Worm (Caenorhabditis elegans) whole organism, L2 larva: ENCODE results near the gene twk-5.

Source experiments
- alr-1 ChIP-seq: fragments of 150-350 bp; optimal IDR thresholded peaks from 2 replicates; lab custom pipeline; 2014; ENCODE audit warnings: missing biosample characterization, missing genetic modification characterization
- ama-1 ChIP-seq: fragments of 150-350 bp; optimal IDR thresholded peaks from 2 replicates; lab custom pipeline; 2018; ENCODE audit warnings: inconsistent platforms
- blmp-1 ChIP-seq: sonication (generic microtip); optimal IDR thresholded peaks from 2 replicates; lab custom pipeline; 2017; ENCODE audit warnings: missing genetic modification characterization, mild to moderate bottlenecking, missing compliant biosample characterization, antibody characterized with exemption, moderate library complexity; ENCODE audit not compliant: insufficient read depth
- ceh-82 ChIP-seq: fragments of 150-350 bp; optimal IDR thresholded peaks from 2 replicates; lab custom pipeline; 2014; ENCODE audit warnings: missing biosample characterization, missing genetic modification characterization
- egl-27 ChIP-seq: sonication (generic microtip); optimal IDR thresholded peaks from 3 replicates; lab custom pipeline; 2017; ENCODE audit warnings: missing biosample characterization, missing genetic modification reagents, missing genetic modification characterization
- nhr-237 ChIP-seq: fragments of 150-350 bp; optimal IDR thresholded peaks from 2 replicates; lab custom pipeline; 2014; ENCODE audit warnings: missing biosample characterization, missing genetic modification characterization
- skn-1 ChIP-seq: sonication (generic microtip); optimal IDR thresholded peaks from 2 replicates; lab custom pipeline; 2017; ENCODE audit warnings: missing biosample characterization, missing genetic modification characterization
- sma-9 ChIP-seq, 2 experiments: fragments of 150-350 bp in 1 of 2; sonication (generic microtip) in 1 of 2; optimal IDR thresholded peaks; 2 replicates each; lab custom pipeline; 2014 to 2016; ENCODE audit warnings: missing genetic modification characterization in 2 of 2, mild to moderate bottlenecking in 1 of 2, missing biosample characterization in 1 of 2, missing compliant biosample characterization in 1 of 2, missing genetic modification reagents in 1 of 2, moderate library complexity in 1 of 2
- unc-39 ChIP-seq: fragments of 150-350 bp; optimal IDR thresholded peaks from 2 replicates; lab custom pipeline; 2014; ENCODE audit warnings: missing biosample characterization, missing genetic modification characterization
- unc-62 ChIP-seq: fragments of 150-350 bp; optimal IDR thresholded peaks from 2 replicates; lab custom pipeline; 2014; ENCODE audit warnings: missing biosample characterization, missing genetic modification reagents, missing genetic modification characterization
- zag-1 ChIP-seq: fragments of 150-350 bp; optimal IDR thresholded peaks from 2 replicates; lab custom pipeline; 2014; ENCODE audit warnings: missing biosample characterization, missing genetic modification characterization
- ztf-4 ChIP-seq: fragments of 150-350 bp; optimal IDR thresholded peaks from 2 replicates; lab custom pipeline; 2014; ENCODE audit warnings: missing biosample characterization, missing genetic modification characterization

- no peak for TF ChIP-seq egl-27
- no peak for TF ChIP-seq ztf-4
- no peak for TF ChIP-seq skn-1 (tag; lab: Kevin White, UChicago)
- TF ChIP-seq zag-1, result no peak
- TF ChIP-seq blmp-1 (tag; lab: Kevin White, UChicago), result no peak
- no peak for TF ChIP-seq ceh-82 (tag; lab: Kevin White, UChicago)
- no peak for TF ChIP-seq unc-39
- no peak for TF ChIP-seq nhr-237 (tag; lab: Kevin White, UChicago)
- TF ChIP-seq ama-1 (lab: Kevin White, UChicago), result peak; percentile 9
- TF ChIP-seq unc-62 (GFP tag; lab: Kevin White, UChicago), result no peak
- TF ChIP-seq sma-9 (GFP tag; optimal IDR thresholded peaks at IDR 0.05; lab: Kevin White, UChicago), result no peak
- TF ChIP-seq sma-9 (tag; optimal IDR thresholded peaks at IDR 0.05; lab: Kevin White, UChicago), result no peak
- no peak for TF ChIP-seq alr-1
Observed at ce11 chrII:11495307-11495706, 10.2 kb upstream of the twk-5 start, which contains the start of the genes ooc-3 and B0334.4.
